Worm (Caenorhabditis elegans) whole organism, L1 larva: ENCODE data around the gene lin-39.

Experiments
- Y116A8C.19 ChIP-seq: sonication (generic microtip); optimal IDR thresholded peaks from 2 replicates; lab custom pipeline; 2016; ENCODE audit warnings: missing compliant biosample characterization, missing genetic modification characterization, borderline replicate concordance
- alr-1 ChIP-seq: fragments of 200-800 bp; sonication (Bioruptor generic); optimal IDR thresholded peaks from 2 replicates; lab custom pipeline; 2018; ENCODE audit warnings: borderline replicate concordance, mild to moderate bottlenecking, missing genetic modification characterization, missing compliant biosample characterization
- aly-2 ChIP-seq: fragments of 150-350 bp; optimal IDR thresholded peaks from 2 replicates; lab custom pipeline; 2014; ENCODE audit warnings: missing biosample characterization, missing genetic modification characterization
- blmp-1 ChIP-seq: fragments of 150-350 bp; optimal IDR thresholded peaks from 2 replicates; lab custom pipeline; 2014; ENCODE audit warnings: missing biosample characterization, missing genetic modification characterization
- ceh-63 ChIP-seq: fragments of 200-800 bp; sonication (Bioruptor generic); optimal IDR thresholded peaks from 2 replicates; lab custom pipeline; 2018; ENCODE audit warnings: mild to moderate bottlenecking, missing genetic modification characterization, missing compliant biosample characterization
- ces-1 ChIP-seq: fragments of 150-350 bp; optimal IDR thresholded peaks from 2 replicates; lab custom pipeline; 2014; ENCODE audit warnings: missing biosample characterization, missing genetic modification reagents, missing genetic modification characterization
- efl-3 ChIP-seq: fragments of 200-800 bp; sonication (Bioruptor generic); optimal IDR thresholded peaks from 2 replicates; lab custom pipeline; 2018; ENCODE audit warnings: mild to moderate bottlenecking, missing genetic modification characterization, missing compliant biosample characterization
- egl-13 ChIP-seq: sonication (generic microtip); optimal IDR thresholded peaks from 2 replicates; lab custom pipeline; 2016; ENCODE audit warnings: missing genotype, missing genetic modification reagents, missing genetic modification characterization, missing compliant biosample characterization
- egl-27 ChIP-seq, 2 experiments: fragments of 150-350 bp in 1 of 2; sonication (generic microtip); optimal IDR thresholded peaks; 3 replicates each; lab custom pipeline; 2017 to 2018; ENCODE audit warnings: missing biosample characterization in 2 of 2, missing genetic modification characterization in 2 of 2, missing genetic modification reagents in 2 of 2
- ets-5 ChIP-seq: fragments of 200-800 bp; sonication (Bioruptor generic); IDR thresholded peaks from 2 replicates; pipeline ENCODE4 v1.3.6; 2022; ENCODE audit warnings: missing genetic modification characterization, missing compliant biosample characterization
- fkh-10 ChIP-seq: sonication (generic microtip); optimal IDR thresholded peaks from 2 replicates; lab custom pipeline; 2017; ENCODE audit warnings: missing biosample characterization, missing genetic modification reagents, missing genetic modification characterization
- fkh-4 ChIP-seq: sonication (generic microtip); optimal IDR thresholded peaks from 2 replicates; lab custom pipeline; 2016; ENCODE audit warnings: missing compliant biosample characterization, missing genetic modification characterization, borderline replicate concordance
- fos-1 ChIP-seq: fragments of 150-350 bp; optimal IDR thresholded peaks from 2 replicates; lab custom pipeline; 2014; ENCODE audit warnings: missing biosample characterization, missing genetic modification characterization
- hlh-17 ChIP-seq: fragments of 200-800 bp; sonication (Bioruptor generic); optimal IDR thresholded peaks from 2 replicates; lab custom pipeline; 2018; ENCODE audit warnings: missing genetic modification characterization, mild to moderate bottlenecking, missing compliant biosample characterization, moderate library complexity, borderline replicate concordance
- hpl-2 ChIP-seq: fragments of 150-350 bp; optimal IDR thresholded peaks from 2 replicates; lab custom pipeline; 2014; ENCODE audit warnings: missing biosample characterization, missing genetic modification reagents, missing genetic modification characterization
- irx-1 ChIP-seq: sonication (generic microtip); optimal IDR thresholded peaks from 2 replicates; lab custom pipeline; 2016; ENCODE audit warnings: missing genetic modification characterization, missing compliant biosample characterization
- jun-1 ChIP-seq: fragments of 150-350 bp; optimal IDR thresholded peaks from 2 replicates; lab custom pipeline; 2014; ENCODE audit warnings: missing biosample characterization, missing genetic modification reagents, missing genetic modification characterization
- lin-13 ChIP-seq: fragments of 150-350 bp; optimal IDR thresholded peaks from 2 replicates; lab custom pipeline; 2014; ENCODE audit warnings: missing biosample characterization, missing genetic modification reagents, missing genetic modification characterization
- lin-15B ChIP-seq: fragments of 150-350 bp; sonication (generic microtip); optimal IDR thresholded peaks from 3 replicates; lab custom pipeline; 2014; ENCODE audit warnings: missing biosample characterization, missing genetic modification characterization
- lir-3 ChIP-seq: sonication (generic microtip); optimal IDR thresholded peaks from 2 replicates; lab custom pipeline; 2016; ENCODE audit warnings: mild to moderate bottlenecking, missing genetic modification characterization, moderate library complexity, missing compliant biosample characterization; ENCODE audit not compliant: poor library complexity
- lsy-2 ChIP-seq, 2 experiments: fragments of 150-350 bp; optimal IDR thresholded peaks; 2 replicates each; lab custom pipeline; 2014; ENCODE audit warnings: missing biosample characterization in 2 of 2, missing genetic modification characterization in 2 of 2
- mab-9 ChIP-seq: fragments of 200-800 bp; sonication (Bioruptor generic); IDR thresholded peaks from 2 replicates; pipeline ENCODE4 v1.3.6; 2022; ENCODE audit warnings: missing genetic modification reagents, missing genetic modification characterization, missing compliant biosample characterization
- mef-2 ChIP-seq: fragments of 150-350 bp; optimal IDR thresholded peaks from 2 replicates; lab custom pipeline; 2014; ENCODE audit warnings: missing biosample characterization, missing genetic modification characterization
- mep-1 ChIP-seq: fragments of 150-350 bp; optimal IDR thresholded peaks from 2 replicates; lab custom pipeline; 2014; ENCODE audit warnings: missing biosample characterization, missing genetic modification characterization
- nhr-11 ChIP-seq: fragments of 150-350 bp; optimal IDR thresholded peaks from 2 replicates; lab custom pipeline; 2014; ENCODE audit warnings: missing biosample characterization, missing genetic modification characterization
- nhr-12 ChIP-seq: sonication (generic microtip); optimal IDR thresholded peaks from 2 replicates; lab custom pipeline; 2017; ENCODE audit warnings: missing biosample characterization, missing genetic modification characterization
- nhr-20 ChIP-seq: sonication (generic microtip); optimal IDR thresholded peaks from 2 replicates; lab custom pipeline; 2016; ENCODE audit warnings: mild to moderate bottlenecking, missing genetic modification characterization, missing compliant biosample characterization
- nhr-237 ChIP-seq: fragments of 150-350 bp; optimal IDR thresholded peaks from 2 replicates; lab custom pipeline; 2014; ENCODE audit warnings: missing biosample characterization, missing genetic modification characterization
- nhr-47 ChIP-seq: sonication (generic microtip); optimal IDR thresholded peaks from 2 replicates; lab custom pipeline; 2016; ENCODE audit warnings: mild to moderate bottlenecking, missing genetic modification characterization, moderate library complexity, missing compliant biosample characterization
- nhr-76 ChIP-seq: sonication (generic microtip); optimal IDR thresholded peaks from 2 replicates; lab custom pipeline; 2017; ENCODE audit warnings: missing biosample characterization, missing genetic modification characterization
- nhr-84 ChIP-seq: sonication (generic microtip); optimal IDR thresholded peaks from 2 replicates; lab custom pipeline; 2017; ENCODE audit warnings: missing biosample characterization, missing genetic modification characterization
- nhr-85 ChIP-seq: sonication (generic microtip); peaks from one replicate; lab custom pipeline; 2016; ENCODE audit warnings: missing genetic modification characterization, inconsistent platforms, missing compliant biosample characterization
- pag-3 ChIP-seq: sonication (generic microtip); optimal IDR thresholded peaks from 2 replicates; lab custom pipeline; 2017; ENCODE audit warnings: missing genetic modification characterization, mild to moderate bottlenecking, missing compliant biosample characterization, antibody characterized with exemption, borderline replicate concordance; ENCODE audit not compliant: insufficient read depth
- snpc-4 ChIP-seq: fragments of 150-350 bp; optimal IDR thresholded peaks from 2 replicates; lab custom pipeline; 2014; ENCODE audit warnings: missing biosample characterization, missing genetic modification characterization
- snu-23 ChIP-seq: sonication (generic microtip); optimal IDR thresholded peaks from 2 replicates; lab custom pipeline; 2016; ENCODE audit warnings: missing genetic modification characterization, missing compliant biosample characterization
- sup-37 ChIP-seq: fragments of 200-800 bp; sonication (Bioruptor generic); optimal IDR thresholded peaks from 2 replicates; lab custom pipeline; 2018; ENCODE audit warnings: mild to moderate bottlenecking, missing genetic modification characterization, missing compliant biosample characterization
- swsn-7 ChIP-seq: sonication (generic microtip); optimal IDR thresholded peaks from 2 replicates; lab custom pipeline; 2016; ENCODE audit warnings: missing genetic modification characterization, missing compliant biosample characterization
- unc-130 ChIP-seq: fragments of 150-350 bp; optimal IDR thresholded peaks from 2 replicates; lab custom pipeline; 2017; ENCODE audit warnings: missing biosample characterization, missing genetic modification characterization, inconsistent platforms
- unc-98 ChIP-seq: fragments of 200-800 bp; sonication (Bioruptor generic); IDR thresholded peaks from 2 replicates; pipeline ENCODE4 v1.3.6; 2022; ENCODE audit warnings: missing genetic modification characterization, missing compliant biosample characterization
- zag-1 ChIP-seq: fragments of 150-350 bp; optimal IDR thresholded peaks from 2 replicates; lab custom pipeline; 2014; ENCODE audit warnings: missing biosample characterization, missing genetic modification characterization

Gene lin-39

DNA sequence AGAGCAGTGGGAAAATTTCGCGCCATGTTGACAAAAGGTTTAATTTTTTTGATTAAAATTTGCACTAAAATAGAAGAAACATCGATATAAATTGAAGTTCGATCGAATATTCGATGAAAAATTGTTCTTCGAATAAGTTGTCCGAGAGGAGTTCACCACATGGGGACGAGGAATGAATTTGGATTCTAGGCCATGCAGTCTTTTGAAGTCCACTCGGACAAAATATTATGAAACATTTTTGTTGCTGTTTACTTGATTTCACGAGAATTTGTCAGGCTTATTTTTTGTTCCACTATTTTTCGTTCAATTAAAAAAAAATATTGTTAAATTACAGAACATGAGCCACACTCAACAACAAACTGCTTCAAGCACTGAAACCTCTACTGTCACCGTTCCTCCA is 15.8 kb downstream of the lin-39 start, which contains the start of the genes cux-7 and C07H6.2 (continued):
- TF ChIP-seq fkh-4 (tag; lab: Kevin White, UChicago) (peak; percentile 100), jun-1 (tag; lab: Kevin White, UChicago) (peak; percentile 89), aly-2 (tag; lab: Kevin White, UChicago) (peak; percentile 92), swsn-7 (tag; lab: Kevin White, UChicago) (peak; percentile 98)
- TF ChIP-seq, all 84 proteins: peak for 69

- no peak for TF ChIP-seq alr-1 (tag; lab: Kevin White, UChicago)
- no peak for TF ChIP-seq hlh-17 (GFP tag; lab: Kevin White, UChicago)
- TF ChIP-seq aly-2 (tag; lab: Kevin White, UChicago): no peak
- TF ChIP-seq snpc-4 (tag; lab: Kevin White, UChicago): no peak
- no peak for TF ChIP-seq ces-1 (GFP tag; lab: Kevin White, UChicago)
- TF ChIP-seq nhr-20 (tag; lab: Kevin White, UChicago): no peak
- no peak for TF ChIP-seq lsy-2 (tag; optimal IDR thresholded peaks at IDR 0.05; lab: Kevin White, UChicago)
- TF ChIP-seq Y116A8C.19 (tag; lab: Kevin White, UChicago): no peak
- TF ChIP-seq unc-98 (GFP tag; lab: Robert Waterston, UW): no peak
- TF ChIP-seq lir-3 (tag; lab: Kevin White, UChicago): no peak
- TF ChIP-seq snu-23 (GFP tag; lab: Kevin White, UChicago): no peak
- no peak for TF ChIP-seq nhr-76 (tag; lab: Kevin White, UChicago)
- TF ChIP-seq fos-1 (tag; lab: Kevin White, UChicago): no peak
- no peak for TF ChIP-seq efl-3 (GFP tag; lab: Kevin White, UChicago)
Measured at ce11 chrIII:7518424-7518823, 18.0 kb downstream of the lin-39 start, which contains the start of gene clk-2. TSS of gene clk-2 (minus strand) at chrIII:7518524.

ce11 chrIII:7508128-7508635 is 28.2 kb downstream of the lin-39 start, which contains the start of gene cls-1:
TSS of gene cls-1 (plus strand) at chrIII:7508178.
- TF ChIP-seq zag-1 (tag; lab: Kevin White, UChicago) (no peak), egl-13 (tag; lab: Kevin White, UChicago) (no peak), unc-98 (GFP tag; lab: Robert Waterston, UW) (no peak), pag-3 (tag; lab: Kevin White, UChicago) (no peak), sup-37 (GFP tag; lab: Kevin White, UChicago) (no peak), nhr-76 (tag; lab: Kevin White, UChicago) (no peak)
- TF ChIP-seq, all 84 proteins: peak for 0

ce11 chrIII:7506983-7507382 is 29.4 kb downstream of the lin-39 start:
- TF ChIP-seq alr-1 (tag; lab: Kevin White, UChicago): no peak
- TF ChIP-seq aly-2 (tag; lab: Kevin White, UChicago): no peak
- no peak for TF ChIP-seq Y116A8C.19 (tag; lab: Kevin White, UChicago)
- TF ChIP-seq blmp-1 (tag; lab: Kevin White, UChicago): peak; percentile 72

ce11 chrIII:7499421-7499902 is 37.0 kb downstream of the lin-39 start, which contains the start of the genes C07H6.9 and sap-140:
TSS of gene C07H6.9 (minus strand) at chrIII:7499471.
TSS of gene sap-140 (plus strand) at chrIII:7499738.
- no peak for TF ChIP-seq egl-27 (tag; optimal IDR thresholded peaks at IDR 0.05; lab: Kevin White, UChicago)
- TF ChIP-seq mep-1: peak; percentile 97
- TF ChIP-seq lir-3 (tag; lab: Kevin White, UChicago): peak; percentile 56
- TF ChIP-seq nhr-76 (tag; lab: Kevin White, UChicago): no peak
- TF ChIP-seq hpl-2 (GFP tag; lab: Kevin White, UChicago): no peak
- no peak for TF ChIP-seq nhr-11
- no peak for TF ChIP-seq Y116A8C.19 (tag; lab: Kevin White, UChicago)
- peak; percentile 73 for TF ChIP-seq lin-15B
- TF ChIP-seq lin-13: peak; percentile 82
- no peak for TF ChIP-seq nhr-84 (tag; lab: Kevin White, UChicago)
- no peak for TF ChIP-seq ceh-63 (GFP tag; lab: Kevin White, UChicago)
- peak; percentile 24 for TF ChIP-seq fos-1 (tag; lab: Kevin White, UChicago)
- TF ChIP-seq pag-3 (tag; lab: Kevin White, UChicago): no peak
- TF ChIP-seq jun-1 (tag; lab: Kevin White, UChicago): peak; percentile 47
- TF ChIP-seq nhr-85 (tag; lab: Kevin White, UChicago): peak; percentile 93
- TF ChIP-seq nhr-237 (tag; lab: Kevin White, UChicago): peak; percentile 54
- 0 out of 2 replicates have a peak, but pooled peaks have one; percentile 45 for TF ChIP-seq mab-9 (GFP tag; lab: Robert Waterston, UW)
- TF ChIP-seq nhr-47 (tag; lab: Kevin White, UChicago): peak; percentile 89
- TF ChIP-seq fkh-10: peak; percentile 16
- TF ChIP-seq ets-5 (GFP tag; lab: Robert Waterston, UW): no peak
- TF ChIP-seq sup-37 (GFP tag; lab: Kevin White, UChicago): peak; percentile 22
- no peak for TF ChIP-seq efl-3 (GFP tag; lab: Kevin White, UChicago)
- peak; percentile 46 for TF ChIP-seq irx-1 (tag; lab: Kevin White, UChicago)
- no peak for TF ChIP-seq nhr-12
- TF ChIP-seq unc-130 (tag; lab: Kevin White, UChicago): peak; percentile 94
- peak; percentile 46 for TF ChIP-seq mef-2
- TF ChIP-seq egl-13 (tag; lab: Kevin White, UChicago): peak; percentile 67
